Worm (Caenorhabditis elegans) whole organism, L2 larva: Measurements from ENCODE around the gene glt-5.

ENCODE experiments used
- C34F6.9 ChIP-seq: fragments of 150-350 bp; optimal IDR thresholded peaks from 2 replicates; lab custom pipeline; 2014; ENCODE audit warnings: missing biosample characterization, missing genetic modification characterization
- aly-2 ChIP-seq: fragments of 150-350 bp; optimal IDR thresholded peaks from 2 replicates; lab custom pipeline; 2014; ENCODE audit warnings: missing biosample characterization, missing genetic modification characterization
- blmp-1 ChIP-seq: sonication (generic microtip); optimal IDR thresholded peaks from 2 replicates; lab custom pipeline; 2017; ENCODE audit warnings: missing genetic modification characterization, mild to moderate bottlenecking, missing compliant biosample characterization, antibody characterized with exemption, moderate library complexity; ENCODE audit not compliant: insufficient read depth
- crh-2 ChIP-seq: sonication (generic microtip); optimal IDR thresholded peaks from 2 replicates; lab custom pipeline; 2017; ENCODE audit warnings: missing biosample characterization, missing genetic modification characterization
- egl-27 ChIP-seq: sonication (generic microtip); optimal IDR thresholded peaks from 3 replicates; lab custom pipeline; 2017; ENCODE audit warnings: missing biosample characterization, missing genetic modification reagents, missing genetic modification characterization
- elt-3 ChIP-seq: sonication (generic microtip); optimal IDR thresholded peaks from 2 replicates; lab custom pipeline; 2017; ENCODE audit warnings: missing biosample characterization, missing genetic modification characterization
- fos-1 ChIP-seq: fragments of 150-350 bp; optimal IDR thresholded peaks from 2 replicates; lab custom pipeline; 2014; ENCODE audit warnings: missing biosample characterization, missing genetic modification characterization
- gmeb-1 ChIP-seq: fragments of 150-350 bp; optimal IDR thresholded peaks from 2 replicates; lab custom pipeline; 2014; ENCODE audit warnings: missing biosample characterization, missing genetic modification characterization
- lin-11 ChIP-seq: fragments of 150-350 bp; sonication (generic microtip); optimal IDR thresholded peaks from 2 replicates; lab custom pipeline; 2014; ENCODE audit warnings: missing biosample characterization, missing genetic modification characterization, inconsistent platforms, mixed read lengths
- lin-13 ChIP-seq: fragments of 150-350 bp; optimal IDR thresholded peaks from 2 replicates; lab custom pipeline; 2014; ENCODE audit warnings: missing biosample characterization, missing genetic modification reagents, missing genetic modification characterization
- lsy-2 ChIP-seq, 2 experiments: fragments of 150-350 bp in 1 of 2; sonication (generic microtip) in 1 of 2; optimal IDR thresholded peaks; 2 replicates each; lab custom pipeline; 2014 to 2017; ENCODE audit warnings: missing biosample characterization in 2 of 2, missing genetic modification characterization in 2 of 2
- mdl-1 ChIP-seq, 2 experiments: fragments of 150-350 bp in 1 of 2; sonication (generic microtip) in 1 of 2; optimal IDR thresholded peaks; 2 replicates each; lab custom pipeline; 2017; ENCODE audit warnings: missing biosample characterization in 2 of 2, missing genetic modification characterization in 2 of 2
- nhr-10 ChIP-seq: sonication (generic microtip); optimal IDR thresholded peaks from 2 replicates; lab custom pipeline; 2017; ENCODE audit warnings: missing biosample characterization, missing genetic modification characterization
- nhr-129 ChIP-seq: fragments of 150-350 bp; optimal IDR thresholded peaks from 2 replicates; lab custom pipeline; 2014; ENCODE audit warnings: missing biosample characterization, missing genetic modification characterization
- nhr-21 ChIP-seq: fragments of 150-350 bp; optimal IDR thresholded peaks from 2 replicates; lab custom pipeline; 2014; ENCODE audit warnings: missing biosample characterization, missing genetic modification characterization
- nhr-23 ChIP-seq: fragments of 150-350 bp; optimal IDR thresholded peaks from 2 replicates; lab custom pipeline; 2014; ENCODE audit warnings: missing biosample characterization, missing genetic modification reagents, missing genetic modification characterization
- nhr-237 ChIP-seq: fragments of 150-350 bp; optimal IDR thresholded peaks from 2 replicates; lab custom pipeline; 2014; ENCODE audit warnings: missing biosample characterization, missing genetic modification characterization
- nhr-77 ChIP-seq: fragments of 150-350 bp; optimal IDR thresholded peaks from 2 replicates; lab custom pipeline; 2014; ENCODE audit warnings: missing biosample characterization, missing genetic modification characterization
- sem-4 ChIP-seq: fragments of 150-350 bp; optimal IDR thresholded peaks from 2 replicates; lab custom pipeline; 2014; ENCODE audit warnings: missing biosample characterization, missing genetic modification reagents, missing genetic modification characterization
- sma-3 ChIP-seq: sonication (generic microtip); optimal IDR thresholded peaks from 2 replicates; lab custom pipeline; 2016; ENCODE audit warnings: missing genetic modification reagents, missing genetic modification characterization, missing compliant biosample characterization
- sma-9 ChIP-seq, 2 experiments: fragments of 150-350 bp in 1 of 2; sonication (generic microtip) in 1 of 2; optimal IDR thresholded peaks; 2 replicates each; lab custom pipeline; 2014 to 2016; ENCODE audit warnings: missing genetic modification characterization in 2 of 2, mild to moderate bottlenecking in 1 of 2, missing biosample characterization in 1 of 2, missing compliant biosample characterization in 1 of 2, missing genetic modification reagents in 1 of 2, moderate library complexity in 1 of 2
- snpc-4 ChIP-seq: fragments of 150-350 bp; optimal IDR thresholded peaks from 2 replicates; lab custom pipeline; 2014; ENCODE audit warnings: missing biosample characterization, missing genetic modification characterization
- unc-39 ChIP-seq: fragments of 150-350 bp; optimal IDR thresholded peaks from 2 replicates; lab custom pipeline; 2014; ENCODE audit warnings: missing biosample characterization, missing genetic modification characterization
- unc-55 ChIP-seq: fragments of 150-350 bp; sonication (generic microtip); optimal IDR thresholded peaks from 3 replicates; lab custom pipeline; 2014; ENCODE audit warnings: missing biosample characterization, missing genetic modification reagents, missing genetic modification characterization
- zag-1 ChIP-seq: fragments of 150-350 bp; optimal IDR thresholded peaks from 2 replicates; lab custom pipeline; 2014; ENCODE audit warnings: missing biosample characterization, missing genetic modification characterization
- ztf-11 ChIP-seq: sonication (generic microtip); optimal IDR thresholded peaks from 2 replicates; lab custom pipeline; 2017; ENCODE audit warnings: missing biosample characterization, missing genetic modification characterization
- ztf-4 ChIP-seq: fragments of 150-350 bp; optimal IDR thresholded peaks from 2 replicates; lab custom pipeline; 2014; ENCODE audit warnings: missing biosample characterization, missing genetic modification characterization

glt-5 gene

ce11 chrII:9665577-9665976, 43.1 kb downstream of the glt-5 start, which contains the start of gene ZK1320.5:
Gene ZK1320.5, minus strand, starts transcription at chrII:9665677.
- TF ChIP-seq ztf-11 (tag; lab: Kevin White, UChicago) (no peak), unc-39 (tag; lab: Kevin White, UChicago) (no peak), fos-1 (no peak), egl-27 (tag; lab: Kevin White, UChicago) (no peak), unc-55 (GFP tag; lab: Kevin White, UChicago) (no peak), blmp-1 (tag; lab: Kevin White, UChicago) (no peak), nhr-77 (tag; lab: Kevin White, UChicago) (no peak), elt-3 (tag; lab: Kevin White, UChicago) (no peak), sma-3 (no peak), zag-1 (tag; lab: Kevin White, UChicago) (no peak), snpc-4 (no peak), lin-11 (tag; lab: Kevin White, UChicago) (no peak), sma-9 (GFP tag; optimal IDR thresholded peaks at IDR 0.05; lab: Kevin White, UChicago) (no peak), sma-9 (tag; optimal IDR thresholded peaks at IDR 0.05; lab: Kevin White, UChicago) (no peak), lin-13 (GFP tag; lab: Kevin White, UChicago) (no peak), gmeb-1 (tag; lab: Kevin White, UChicago) (no peak), nhr-21 (tag; lab: Kevin White, UChicago) (no peak), C34F6.9 (tag; lab: Kevin White, UChicago) (no peak), nhr-23 (tag; lab: Kevin White, UChicago) (no peak)

- TF ChIP-seq nhr-23 (tag; lab: Kevin White, UChicago), result no peak
- TF ChIP-seq fos-1, result peak; percentile 22
- TF ChIP-seq C34F6.9 (tag; lab: Kevin White, UChicago), result no peak
Measured at ce11 chrII:9662797-9663196, 45.9 kb downstream of the glt-5 start, which contains the start of gene cyp-13A10. Gene cyp-13A10, minus strand, starts transcription at chrII:9662884.

- no peak for TF ChIP-seq ztf-4 (tag; lab: Kevin White, UChicago)
- no peak for TF ChIP-seq aly-2 (tag; lab: Kevin White, UChicago)
- TF ChIP-seq C34F6.9 (tag; lab: Kevin White, UChicago), result no peak
- TF ChIP-seq blmp-1 (tag; lab: Kevin White, UChicago), result no peak
- no peak for TF ChIP-seq ztf-11 (tag; lab: Kevin White, UChicago)
- no peak for TF ChIP-seq mdl-1 (tag; optimal IDR thresholded peaks at IDR 0.05; lab: Kevin White, UChicago)
- no peak for TF ChIP-seq nhr-10 (tag; lab: Kevin White, UChicago)
- TF ChIP-seq nhr-237 (tag; lab: Kevin White, UChicago), result no peak
- no peak for TF ChIP-seq lsy-2 (tag; optimal IDR thresholded peaks at IDR 0.05; lab: Kevin White, UChicago)
- no peak for TF ChIP-seq nhr-129 (tag; lab: Kevin White, UChicago)
Measured at ce11 chrII:9662160-9662559, 46.5 kb downstream of the glt-5 start.

- TF ChIP-seq fos-1, result peak; percentile 87
- TF ChIP-seq crh-2 (tag; lab: Kevin White, UChicago), result no peak
Measured at ce11 chrII:9660379-9660778, 48.3 kb downstream of the glt-5 start, which contains the start of gene ZK1320.3. Gene ZK1320.3, minus strand, starts transcription at chrII:9660419.

ce11 chrII:9658915-9659314, 49.8 kb downstream of the glt-5 start, which contains the start of gene ZK1320.2:
Gene ZK1320.2, minus strand, starts transcription at chrII:9659002.
- TF ChIP-seq sem-4 (no peak), crh-2 (tag; lab: Kevin White, UChicago) (peak; percentile 52), fos-1 (peak; percentile 79)
